Fruit fly (Drosophila melanogaster) whole organism, prepupa: ENCODE measurements around the gene CheB38a.

Experiments used
- CG34406 ChIP-seq: fragments of 200-800 bp; sonication (Bioruptor generic); optimal IDR thresholded peaks from 3 replicates; lab custom pipeline; 2016; ENCODE audit warnings: missing biosample characterization, missing genetic modification characterization
- dsx ChIP-seq: fragments of 200-800 bp; optimal IDR thresholded peaks from 3 replicates; lab custom pipeline; 2019; ENCODE audit warnings: missing biosample characterization, mild to moderate bottlenecking, missing genetic modification characterization, moderate library complexity; ENCODE audit not compliant: poor library complexity, severe bottlenecking
- fd85E ChIP-seq: fragments of 200-800 bp; sonication (Bioruptor generic); optimal IDR thresholded peaks from 3 replicates; lab custom pipeline; 2016; ENCODE audit warnings: missing biosample characterization, missing genetic modification characterization

DNA sequence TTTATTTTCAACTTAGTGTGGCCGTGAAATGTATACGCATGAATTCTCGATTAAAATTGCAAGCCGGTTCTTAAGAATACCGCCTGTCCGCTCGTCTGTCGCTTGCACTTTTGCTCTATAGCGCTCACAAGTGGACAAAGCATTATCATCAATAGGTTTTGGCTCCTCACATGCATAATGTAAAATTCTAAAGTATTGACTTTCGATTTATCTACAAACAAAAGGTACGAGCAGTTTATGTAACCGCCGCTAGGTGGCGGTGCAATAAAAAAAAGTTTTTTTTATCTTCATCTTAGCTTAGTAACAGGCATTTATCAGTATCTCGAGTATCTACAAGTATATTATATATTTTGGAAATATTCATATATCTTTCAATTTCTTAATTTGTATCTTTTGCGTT lies 7.9 kb upstream of the CheB38a start:
- TF ChIP-seq dsx (GFP tag; lab: Kevin White, UChicago) (no peak), CG34406 (no peak), fd85E (GFP tag; lab: Kevin White, UChicago) (no peak)
